Worm (Caenorhabditis elegans): ENCODE data around the gene ceh-92.
"Not testable (repeated sequence)": the region's sequence is repeated elsewhere in the genome, so short reads cannot be mapped to it uniquely, and the experiment has no call there.

DNA sequence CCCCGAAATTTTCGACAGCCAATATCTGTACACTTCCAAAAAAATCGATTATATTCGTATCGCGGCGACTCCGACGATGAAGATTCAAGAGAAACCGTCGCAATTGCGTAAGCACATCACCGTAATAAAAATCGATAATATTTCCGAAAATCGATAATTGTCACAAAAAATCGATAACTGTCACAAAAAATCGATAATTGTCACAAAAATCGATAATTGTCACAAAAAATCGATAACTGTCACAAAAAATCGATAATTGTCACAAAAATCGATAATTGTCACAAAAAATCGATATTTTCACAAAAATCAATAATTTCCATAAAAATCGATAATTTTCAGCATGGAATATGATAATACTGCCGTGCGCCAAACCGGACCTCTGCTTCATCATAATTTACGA, 32.9 kb downstream of the ceh-92 start:
- TF ChIP-seq cog-1 (tag; optimal IDR thresholded peaks at IDR 0.05) = not testable (repeated sequence)
- peak; percentile 99 for TF ChIP-seq T22C8.4 (GFP tag; IDR thresholded peaks at IDR 0.05)
